In genomic region chrIII:10599699-10600098, ce11 we compare ENCODE assay signal across 4 worm cellular contexts.
TF ChIP-seq lines count a peak whose summit lies in the region.

No protein-coding gene starts in this region.

TF ChIP-seq in whole organism, L2 larva, 48 proteins besides CTCF, POLR2A, EP300 and RAD21 (continues in another document):
- TF ChIP-seq egl-27 (tag; optimal IDR thresholded peaks at IDR 0.05; lab: Kevin White, UChicago) (peak; percentile 49), C34F6.9 (tag; optimal IDR thresholded peaks at IDR 0.05; lab: Kevin White, UChicago) (peak; percentile 88), nhr-21 (tag; optimal IDR thresholded peaks at IDR 0.05; lab: Kevin White, UChicago) (peak; percentile 10), R02D3.7 (tag; optimal IDR thresholded peaks at IDR 0.05; lab: Kevin White, UChicago) (no peak), nhr-129 (tag; optimal IDR thresholded peaks at IDR 0.05; lab: Kevin White, UChicago) (peak; percentile 79), ztf-4 (tag; optimal IDR thresholded peaks at IDR 0.05; lab: Kevin White, UChicago) (no peak), zag-1 (tag; optimal IDR thresholded peaks at IDR 0.05; lab: Kevin White, UChicago) (no peak), nhr-77 (tag; optimal IDR thresholded peaks at IDR 0.05; lab: Kevin White, UChicago) (no peak), alr-1 (tag; optimal IDR thresholded peaks at IDR 0.05; lab: Kevin White, UChicago) (no peak), lin-13 (GFP tag; optimal IDR thresholded peaks at IDR 0.05; lab: Kevin White, UChicago) (peak; percentile 46), elt-3 (tag; optimal IDR thresholded peaks at IDR 0.05; lab: Kevin White, UChicago) (no peak), nhr-12 (tag; optimal IDR thresholded peaks at IDR 0.05; lab: Kevin White, UChicago) (no peak), Y55F3AM.14 (GFP tag; optimal IDR thresholded peaks at IDR 0.05; lab: Kevin White, UChicago) (no peak), aly-2 (tag; optimal IDR thresholded peaks at IDR 0.05; lab: Kevin White, UChicago) (no peak), snpc-4 (tag; optimal IDR thresholded peaks at IDR 0.05; lab: Kevin White, UChicago) (peak; percentile 23), ceh-16 (tag; optimal IDR thresholded peaks at IDR 0.05; lab: Kevin White, UChicago) (peak; percentile 27), lin-11 (tag; optimal IDR thresholded peaks at IDR 0.05; lab: Kevin White, UChicago) (peak; percentile 50), mdl-1 (tag; optimal IDR thresholded peaks at IDR 0.05; lab: Kevin White, UChicago) (no peak), ztf-11 (tag; optimal IDR thresholded peaks at IDR 0.05; lab: Kevin White, UChicago) (no peak), nhr-10 (tag; optimal IDR thresholded peaks at IDR 0.05; lab: Kevin White, UChicago) (no peak), crh-2 (tag; optimal IDR thresholded peaks at IDR 0.05; lab: Kevin White, UChicago) (peak; percentile 78), mbf-1 (tag; optimal IDR thresholded peaks at IDR 0.05; lab: Kevin White, UChicago) (no peak), mab-5 (tag; optimal IDR thresholded peaks at IDR 0.05; lab: Kevin White, UChicago) (peak; percentile 8), sem-4 (tag; optimal IDR thresholded peaks at IDR 0.05; lab: Kevin White, UChicago) (no peak)

TF ChIP-seq in whole organism, L4 larva, 104 proteins besides CTCF, POLR2A, EP300 and RAD21 (continues in another document):
- TF ChIP-seq arid-1 (GFP tag; conservative IDR thresholded peaks at IDR 0.05; lab: Robert Waterston, UW) (peak; percentile 55; the same call in 1 of the 2 replicates), lin-38 (GFP tag; IDR thresholded peaks at IDR 0.05; lab: Robert Waterston, UW) (peak; percentile 62), ztf-7 (tag; optimal IDR thresholded peaks at IDR 0.05; lab: Kevin White, UChicago) (peak; percentile 13), hif-1 (tag; optimal IDR thresholded peaks at IDR 0.05; lab: Kevin White, UChicago) (peak in 1 of 2 experiments; percentile 44), hmg-1.1 (GFP tag; IDR thresholded peaks at IDR 0.05; lab: Robert Waterston, UW) (peak; percentile 74), mep-1 (tag; optimal IDR thresholded peaks at IDR 0.05; lab: Kevin White, UChicago) (peak; percentile 76), lin-13 (GFP tag; optimal IDR thresholded peaks at IDR 0.05; lab: Kevin White, UChicago) (peak; percentile 66), nhr-77 (tag; optimal IDR thresholded peaks at IDR 0.05; lab: Kevin White, UChicago) (peak; percentile 14), lin-39 (tag; optimal IDR thresholded peaks at IDR 0.05; lab: Kevin White, UChicago) (no peak), dve-1 (tag; optimal IDR thresholded peaks at IDR 0.05; lab: Kevin White, UChicago; ENCODE audit: insufficient read depth) (peak; percentile 80), duxl-1 (tag; optimal IDR thresholded peaks at IDR 0.05; lab: Kevin White, UChicago; ENCODE audit: poor library complexity) (peak; percentile 31), daf-16 (GFP tag; optimal IDR thresholded peaks at IDR 0.05; lab: Kevin White, UChicago) (no peak), daf-16 (tag; optimal IDR thresholded peaks at IDR 0.05; lab: Kevin White, UChicago) (peak; percentile 70), lsy-2 (tag; optimal IDR thresholded peaks at IDR 0.05; lab: Kevin White, UChicago) (peak in 1 of 2 experiments; percentile 81), madf-9 (GFP tag; conservative IDR thresholded peaks at IDR 0.05; lab: Robert Waterston, UW) (0 out of 2 replicates have a peak, but pooled peaks have one; percentile 32), nhr-6 (tag; optimal IDR thresholded peaks at IDR 0.05; lab: Kevin White, UChicago) (peak; percentile 84), mdl-1 (tag; optimal IDR thresholded peaks at IDR 0.05; lab: Kevin White, UChicago) (peak in 1 of 2 experiments; percentile 50), dmd-6 (GFP tag; IDR thresholded peaks at IDR 0.05; lab: Robert Waterston, UW) (peak; percentile 52; the same call in 1 of the 2 replicates), unc-62 (GFP tag; optimal IDR thresholded peaks at IDR 0.05 in 1 of 2; lab: Kevin White, UChicago) (peak in 1 of 2 experiments; percentile 78), unc-62 (tag; optimal IDR thresholded peaks at IDR 0.05; lab: Kevin White, UChicago) (no peak), dpl-1 (GFP tag; optimal IDR thresholded peaks at IDR 0.05; lab: Kevin White, UChicago) (peak; percentile 70)

TF ChIP-seq in whole organism, late embryonic, 69 proteins besides CTCF, POLR2A, EP300 and RAD21:
- no peak for TF ChIP-seq lin-11 (tag; optimal IDR thresholded peaks at IDR 0.05; lab: Kevin White, UChicago)
- no peak for TF ChIP-seq sox-2 (GFP tag; IDR thresholded peaks at IDR 0.05; lab: Robert Waterston, UW)
- peak; percentile 4 for TF ChIP-seq ceh-14 (tag; optimal IDR thresholded peaks at IDR 0.05; lab: Kevin White, UChicago)
- peak; percentile 5 for TF ChIP-seq ceh-18 (tag; optimal IDR thresholded peaks at IDR 0.05; lab: Kevin White, UChicago)
- TF ChIP-seq zip-5 (tag; optimal IDR thresholded peaks at IDR 0.05; lab: Kevin White, UChicago), result no peak
- no peak for TF ChIP-seq ceh-30 (tag; optimal IDR thresholded peaks at IDR 0.05; lab: Kevin White, UChicago)
- TF ChIP-seq unc-42 (tag; optimal IDR thresholded peaks at IDR 0.05; lab: Kevin White, UChicago), result peak; percentile 34
- no peak for TF ChIP-seq hlh-6 (tag; optimal IDR thresholded peaks at IDR 0.05; lab: Kevin White, UChicago)
- TF ChIP-seq hlh-30 (tag; optimal IDR thresholded peaks at IDR 0.05; lab: Kevin White, UChicago; ENCODE audit: insufficient read depth), result peak; percentile 98
- TF ChIP-seq C38D4.7 (GFP tag; optimal IDR thresholded peaks at IDR 0.05; lab: Kevin White, UChicago), result no peak
- no peak for TF ChIP-seq ceh-22 (tag; optimal IDR thresholded peaks at IDR 0.05; lab: Kevin White, UChicago)
- peak; percentile 11 for TF ChIP-seq nfya-1 (tag; optimal IDR thresholded peaks at IDR 0.05; lab: Kevin White, UChicago)
- TF ChIP-seq hlh-13 (GFP tag; optimal IDR thresholded peaks at IDR 0.05; lab: Kevin White, UChicago), result no peak
- TF ChIP-seq ceh-31 (tag; optimal IDR thresholded peaks at IDR 0.05; lab: Kevin White, UChicago), result peak; percentile 45
- TF ChIP-seq elt-2 (tag; optimal IDR thresholded peaks at IDR 0.05; lab: Kevin White, UChicago), result no peak
TF ChIP-seq in whole organism, late embryonic: peak in this region for 6.

TF ChIP-seq in whole organism, mixed stage, embryonic, 35 proteins besides CTCF, POLR2A, EP300 and RAD21:
- TF ChIP-seq nhr-237 (tag; optimal IDR thresholded peaks at IDR 0.05; lab: Kevin White, UChicago) (peak; percentile 15), ces-1 (GFP tag; optimal IDR thresholded peaks at IDR 0.05; lab: Kevin White, UChicago) (peak; percentile 54), lsy-2 (tag; optimal IDR thresholded peaks at IDR 0.05; lab: Kevin White, UChicago) (peak; percentile 58), unc-120 (tag; optimal IDR thresholded peaks at IDR 0.05; lab: Kevin White, UChicago; ENCODE audit: poor library complexity, severe bottlenecking) (no peak), mep-1 (tag; optimal IDR thresholded peaks at IDR 0.05; lab: Kevin White, UChicago) (peak; percentile 64), pha-4 (tag; optimal IDR thresholded peaks at IDR 0.05; lab: Kevin White, UChicago) (peak; percentile 51), lin-13 (tag; optimal IDR thresholded peaks at IDR 0.05; lab: Kevin White, UChicago) (peak; percentile 36), blmp-1 (tag; optimal IDR thresholded peaks at IDR 0.05; lab: Kevin White, UChicago) (no peak), tbx-8 (GFP tag; optimal IDR thresholded peaks at IDR 0.05; lab: Kevin White, UChicago) (no peak)
TF ChIP-seq in whole organism, mixed stage, embryonic: peak in this region for 6.
